Worm (Caenorhabditis elegans): ENCODE results near the gene D1054.9.

Gene D1054.9

DNA sequence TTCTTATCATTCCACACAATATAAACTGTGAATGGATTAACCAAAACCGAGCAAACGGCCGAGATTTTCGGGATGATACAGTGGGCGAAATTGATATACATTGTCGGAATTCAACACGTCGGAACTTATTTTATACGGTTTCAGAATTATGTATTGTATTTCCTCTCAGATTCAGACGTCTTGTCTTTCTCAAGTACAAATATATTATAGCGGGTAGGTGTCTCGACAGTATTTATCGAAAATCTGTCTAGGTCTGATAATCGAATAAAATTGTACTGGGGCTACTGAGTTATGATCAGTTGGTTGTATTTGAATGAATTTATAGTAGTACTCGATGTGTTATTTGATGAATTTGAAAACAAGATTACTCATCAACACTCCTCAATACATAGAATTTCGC is 47.2 kb downstream of the D1054.9 start, which contains the start of gene srj-22:
TSS of gene srj-22 (minus strand) at position 101 of the 400 bp plus-strand sequence.
- TF ChIP-seq ceh-82 (tag; optimal IDR thresholded peaks at IDR 0.05), result no peak
- TF ChIP-seq jun-1 (tag; optimal IDR thresholded peaks at IDR 0.05), result no peak
- TF ChIP-seq nhr-76 (tag; optimal IDR thresholded peaks at IDR 0.05), result no peak
- no peak for TF ChIP-seq skn-1 (tag; optimal IDR thresholded peaks at IDR 0.05)

DNA sequence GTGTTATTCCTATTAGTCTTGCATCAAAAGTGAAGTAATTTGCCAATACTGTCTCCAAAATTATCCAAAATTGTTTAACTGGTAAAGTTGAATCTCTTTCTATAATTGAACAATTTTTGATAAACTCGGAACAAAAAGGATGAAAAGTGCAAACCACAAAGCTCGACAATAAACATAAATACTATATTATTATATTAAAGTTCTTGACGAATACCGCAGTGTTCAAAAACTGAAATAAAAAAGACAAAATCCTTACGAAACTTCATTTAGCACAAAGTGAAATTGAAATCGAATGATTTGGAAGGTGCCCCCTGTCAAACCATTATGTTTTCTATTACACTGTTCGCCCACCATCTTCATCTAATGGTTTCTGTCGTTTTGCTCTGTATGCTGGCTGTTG is 49.5 kb downstream of the D1054.9 start, which contains the start of gene ZC302.3:
TSS of gene ZC302.3 (minus strand) at position 101 of the 400 bp plus-strand sequence.
- TF ChIP-seq aly-2 (tag; optimal IDR thresholded peaks at IDR 0.05) (no peak), ceh-28 (tag; optimal IDR thresholded peaks at IDR 0.05) (no peak), egl-5 (tag; optimal IDR thresholded peaks at IDR 0.05) (no peak), eor-1 (tag; optimal IDR thresholded peaks at IDR 0.05) (no peak), ama-1 (optimal IDR thresholded peaks at IDR 0.05) (no peak), zag-1 (tag; optimal IDR thresholded peaks at IDR 0.05) (no peak), jun-1 (tag; optimal IDR thresholded peaks at IDR 0.05) (no peak), unc-62 (GFP tag; optimal IDR thresholded peaks at IDR 0.05) (no peak), ceh-82 (tag; optimal IDR thresholded peaks at IDR 0.05) (no peak), elt-3 (tag; optimal IDR thresholded peaks at IDR 0.05) (no peak), fos-1 (tag; optimal IDR thresholded peaks at IDR 0.05) (no peak), mdl-1 (tag; optimal IDR thresholded peaks at IDR 0.05) (no peak), nhr-237 (tag; optimal IDR thresholded peaks at IDR 0.05) (no peak), pha-4 (tag; optimal IDR thresholded peaks at IDR 0.05) (no peak), nhr-28 (tag; optimal IDR thresholded peaks at IDR 0.05) (no peak), fkh-10 (GFP tag; optimal IDR thresholded peaks at IDR 0.05) (no peak), elt-1 (tag; optimal IDR thresholded peaks at IDR 0.05) (no peak), lin-39 (tag; optimal IDR thresholded peaks at IDR 0.05) (no peak), sea-2 (GFP tag; optimal IDR thresholded peaks at IDR 0.05) (no peak), daf-12 (tag; optimal IDR thresholded peaks at IDR 0.05) (no peak)

DNA sequence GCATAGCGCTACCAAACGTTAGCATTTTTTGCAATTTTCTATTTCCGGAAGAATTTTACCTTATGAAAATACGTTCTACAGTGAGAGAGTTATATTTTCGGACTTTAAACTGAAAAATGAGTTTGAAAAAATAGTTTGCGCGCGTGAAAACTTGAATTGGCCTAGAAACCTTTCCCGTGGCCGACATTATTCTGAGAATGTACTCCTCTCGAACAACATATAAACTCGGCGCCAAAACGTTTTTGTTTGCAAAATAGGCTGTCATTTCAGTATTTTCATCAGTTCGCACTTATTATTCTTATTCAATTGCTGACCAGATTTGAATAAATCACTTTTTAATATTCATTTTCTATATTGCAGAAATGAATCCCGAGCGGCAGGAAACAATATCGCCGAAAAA is 54.1 kb downstream of the D1054.9 start, which contains the start of the genes mre-11 and wdr-5.3:
TSS of gene mre-11 (minus strand) at position 113 of the 400 bp plus-strand sequence.
TSS of gene wdr-5.3 (plus strand) at position 361 of the 400 bp plus-strand sequence.
- TF ChIP-seq nfya-1 (tag; optimal IDR thresholded peaks at IDR 0.05; ENCODE audit: insufficient read depth), result peak; percentile 66
- no peak for TF ChIP-seq tbx-2 (tag; optimal IDR thresholded peaks at IDR 0.05)
- no peak for TF ChIP-seq ceh-82 (tag; optimal IDR thresholded peaks at IDR 0.05)
- no peak for TF ChIP-seq nhr-77 (tag; optimal IDR thresholded peaks at IDR 0.05)
- TF ChIP-seq pha-4 (tag; optimal IDR thresholded peaks at IDR 0.05), result no peak
- no peak for TF ChIP-seq fkh-2 (tag; optimal IDR thresholded peaks at IDR 0.05)
- no peak for TF ChIP-seq sea-2 (GFP tag; optimal IDR thresholded peaks at IDR 0.05)
- no peak for TF ChIP-seq eor-1 (tag; optimal IDR thresholded peaks at IDR 0.05)
- TF ChIP-seq aly-2 (tag; optimal IDR thresholded peaks at IDR 0.05), result no peak
- peak; percentile 58 for TF ChIP-seq nhr-43 (tag; optimal IDR thresholded peaks at IDR 0.05; ENCODE audit: poor library complexity, severe bottlenecking)
- TF ChIP-seq nhr-237 (tag; optimal IDR thresholded peaks at IDR 0.05), result no peak
- no peak for TF ChIP-seq hmg-11 (tag; optimal IDR thresholded peaks at IDR 0.05)
- TF ChIP-seq elt-1 (tag; optimal IDR thresholded peaks at IDR 0.05), result no peak
- TF ChIP-seq nhr-25 (tag; optimal IDR thresholded peaks at IDR 0.05), result peak; percentile 24
- peak; percentile 12 for TF ChIP-seq skn-1 (tag; optimal IDR thresholded peaks at IDR 0.05)
- TF ChIP-seq ztf-4 (tag; optimal IDR thresholded peaks at IDR 0.05), result no peak
- TF ChIP-seq egl-27 (tag; optimal IDR thresholded peaks at IDR 0.05), result no peak
- TF ChIP-seq ceh-9 (tag; optimal IDR thresholded peaks at IDR 0.05), result no peak
- TF ChIP-seq nhr-12 (tag; optimal IDR thresholded peaks at IDR 0.05), result no peak
- TF ChIP-seq nhr-23 (tag; optimal IDR thresholded peaks at IDR 0.05), result peak; percentile 62
- TF ChIP-seq snpc-4 (tag; optimal IDR thresholded peaks at IDR 0.05), result peak; percentile 85
- no peak for TF ChIP-seq ceh-28 (tag; optimal IDR thresholded peaks at IDR 0.05)
- no peak for TF ChIP-seq nhr-76 (tag; optimal IDR thresholded peaks at IDR 0.05)
- no peak for TF ChIP-seq ZK546.5 (tag; optimal IDR thresholded peaks at IDR 0.05)
- no peak for TF ChIP-seq jun-1 (tag; optimal IDR thresholded peaks at IDR 0.05)
- TF ChIP-seq elt-3 (tag; optimal IDR thresholded peaks at IDR 0.05), result no peak
- no peak for TF ChIP-seq ama-1 (optimal IDR thresholded peaks at IDR 0.05)
- no peak for TF ChIP-seq egl-5 (tag; optimal IDR thresholded peaks at IDR 0.05)
- TF ChIP-seq daf-12 (tag; optimal IDR thresholded peaks at IDR 0.05), result no peak
- no peak for TF ChIP-seq fkh-10 (GFP tag; optimal IDR thresholded peaks at IDR 0.05)
- TF ChIP-seq elt-2 (tag; optimal IDR thresholded peaks at IDR 0.05), result peak; percentile 36
- TF ChIP-seq unc-39 (tag; optimal IDR thresholded peaks at IDR 0.05), result no peak
- no peak for TF ChIP-seq lin-39 (tag; optimal IDR thresholded peaks at IDR 0.05)
- no peak for TF ChIP-seq mml-1 (tag; optimal IDR thresholded peaks at IDR 0.05)
- TF ChIP-seq lsy-12 (tag; optimal IDR thresholded peaks at IDR 0.05), result no peak
- no peak for TF ChIP-seq zag-1 (tag; optimal IDR thresholded peaks at IDR 0.05)
- TF ChIP-seq R02D3.7 (tag; optimal IDR thresholded peaks at IDR 0.05), result no peak
- no peak for TF ChIP-seq ztf-11 (tag; optimal IDR thresholded peaks at IDR 0.05)
- no peak for TF ChIP-seq ceh-16 (tag; optimal IDR thresholded peaks at IDR 0.05)
- peak; percentile 76 for TF ChIP-seq lin-15B (tag; optimal IDR thresholded peaks at IDR 0.05)
- no peak for TF ChIP-seq pqm-1 (tag; optimal IDR thresholded peaks at IDR 0.05)
- TF ChIP-seq nhr-28 (tag; optimal IDR thresholded peaks at IDR 0.05), result no peak
- no peak for TF ChIP-seq unc-62 (GFP tag; optimal IDR thresholded peaks at IDR 0.05)
- no peak for TF ChIP-seq nhr-11 (tag; optimal IDR thresholded peaks at IDR 0.05)
- no peak for TF ChIP-seq fos-1 (tag; optimal IDR thresholded peaks at IDR 0.05)
- no peak for TF ChIP-seq nhr-67 (tag; optimal IDR thresholded peaks at IDR 0.05)
- TF ChIP-seq mdl-1 (tag; optimal IDR thresholded peaks at IDR 0.05), result no peak
